Fruit fly (Drosophila melanogaster): ENCODE data around the gene for.

Gene for

dm6 chr2L:3629466-3629865 lies 27.3 kb downstream of the for start (continued):
- no peak for TF ChIP-seq exex (tag; optimal IDR thresholded peaks at IDR 0.05)
- TF ChIP-seq ATbp (GFP tag; optimal IDR thresholded peaks at IDR 0.05), result no peak
- TF ChIP-seq kah (GFP tag; optimal IDR thresholded peaks at IDR 0.05), result no peak
- TF ChIP-seq sug (tag; optimal IDR thresholded peaks at IDR 0.05), result no peak
- no peak for TF ChIP-seq CG5953 (GFP tag; IDR thresholded peaks at IDR 0.05)
- no peak for TF ChIP-seq tap (tag; optimal IDR thresholded peaks at IDR 0.05)
- TF ChIP-seq CG17186 (GFP tag; optimal IDR thresholded peaks at IDR 0.05), result no peak
- peak; percentile 73 for TF ChIP-seq lab (GFP tag; optimal IDR thresholded peaks at IDR 0.05)
- no peak for TF ChIP-seq CG43689 (GFP tag; IDR thresholded peaks at IDR 0.05)
- no peak for TF ChIP-seq CG3163 (GFP tag; optimal IDR thresholded peaks at IDR 0.05)
- no peak for TF ChIP-seq CG3995 (GFP tag; optimal IDR thresholded peaks at IDR 0.05)
- TF ChIP-seq CG3065 (GFP tag; optimal IDR thresholded peaks at IDR 0.05), result no peak
- TF ChIP-seq phol (tag; optimal IDR thresholded peaks at IDR 0.05), result no peak
- no peak for TF ChIP-seq C15 (GFP tag; IDR thresholded peaks at IDR 0.05)
- TF ChIP-seq Gug (GFP tag; IDR thresholded peaks at IDR 0.05), result peak; percentile 20; the same call in 1 of the 4 replicates
- no peak; the same call in 1 of the 2 replicates for TF ChIP-seq CG11696 (GFP tag; IDR thresholded peaks at IDR 0.05)
- TF ChIP-seq Drgx (GFP tag; IDR thresholded peaks at IDR 0.05), result peak; percentile 79
- TF ChIP-seq CG31388 (GFP tag; optimal IDR thresholded peaks at IDR 0.05), result no peak
- no peak for TF ChIP-seq CG34224 (GFP tag; IDR thresholded peaks at IDR 0.05; ENCODE audit: partially characterized antibody)
- TF ChIP-seq psq (GFP tag; optimal IDR thresholded peaks at IDR 0.05), result no peak
- TF ChIP-seq Optix (GFP tag; IDR thresholded peaks at IDR 0.05), result no peak
- TF ChIP-seq CG1647 (GFP tag; optimal IDR thresholded peaks at IDR 0.05), result no peak
- no peak for TF ChIP-seq ttk (GFP tag; IDR thresholded peaks at IDR 0.05)
- TF ChIP-seq mirr (GFP tag; optimal IDR thresholded peaks at IDR 0.05), result no peak
- TF ChIP-seq CG17359 (tag; optimal IDR thresholded peaks at IDR 0.05), result no peak
- TF ChIP-seq tio (GFP tag; optimal IDR thresholded peaks at IDR 0.05), result no peak
- no peak for TF ChIP-seq Mes4 (GFP tag; optimal IDR thresholded peaks at IDR 0.05)
- no peak for TF ChIP-seq trh (GFP tag; optimal IDR thresholded peaks at IDR 0.05)
- TF ChIP-seq CG7271 (tag; optimal IDR thresholded peaks at IDR 0.05), result no peak
- TF ChIP-seq cad (GFP tag; optimal IDR thresholded peaks at IDR 0.05), result no peak
- TF ChIP-seq zfh2 (GFP tag; optimal IDR thresholded peaks at IDR 0.05), result peak; percentile 14
- TF ChIP-seq Max (GFP tag; optimal IDR thresholded peaks at IDR 0.05), result no peak
- no peak for TF ChIP-seq zen (tag; optimal IDR thresholded peaks at IDR 0.05)
- TF ChIP-seq Sry-β (GFP tag; optimal IDR thresholded peaks at IDR 0.05), result no peak
- peak; percentile 40 for TF ChIP-seq Dip3 (GFP tag; optimal IDR thresholded peaks at IDR 0.05)
- no peak for TF ChIP-seq Hsf (GFP tag; optimal IDR thresholded peaks at IDR 0.05)
- TF ChIP-seq BEAF-32 (GFP tag; optimal IDR thresholded peaks at IDR 0.05), result no peak
- TF ChIP-seq CG12942 (GFP tag; optimal IDR thresholded peaks at IDR 0.05), result no peak
- TF ChIP-seq Sox102F (GFP tag; optimal IDR thresholded peaks at IDR 0.05), result peak; percentile 8
- TF ChIP-seq nmo (GFP tag; optimal IDR thresholded peaks at IDR 0.05), result no peak
- no peak for TF ChIP-seq CG6272 (GFP tag; IDR thresholded peaks at IDR 0.05)
- no peak for TF ChIP-seq CG12299 (tag; optimal IDR thresholded peaks at IDR 0.05)
- no peak for TF ChIP-seq B-H2 (GFP tag; optimal IDR thresholded peaks at IDR 0.05)
- no peak for TF ChIP-seq cas (GFP tag; IDR thresholded peaks at IDR 0.05)
- TF ChIP-seq zfh1 (GFP tag; IDR thresholded peaks at IDR 0.05), result peak; percentile 45; the same call in 1 of the 3 replicates
- no peak for TF ChIP-seq CG2116 (GFP tag; optimal IDR thresholded peaks at IDR 0.05)
- TF ChIP-seq CG17829 (tag; optimal IDR thresholded peaks at IDR 0.05), result no peak
- TF ChIP-seq ham (GFP tag; IDR thresholded peaks at IDR 0.05), result no peak
- no peak for TF ChIP-seq zf30C (GFP tag; optimal IDR thresholded peaks at IDR 0.05)
- 0 out of 2 replicates have a peak, but pooled peaks have one; percentile 35 for TF ChIP-seq seq (GFP tag; IDR thresholded peaks at IDR 0.05)
- TF ChIP-seq eyg (GFP tag; optimal IDR thresholded peaks at IDR 0.05), result no peak
- TF ChIP-seq HmgD (GFP tag; optimal IDR thresholded peaks at IDR 0.05), result no peak
